Fruit fly (Drosophila melanogaster) whole organism: Measurements from ENCODE around the gene alpha-Est1.

Experiments used
- CG8478 ChIP-seq: fragments of >200 bp; optimal IDR thresholded peaks from 2 replicates; lab custom pipeline; 2018; ENCODE audit warnings: inconsistent platforms
- Dll ChIP-seq: fragments of >200 bp; optimal IDR thresholded peaks from 2 replicates; lab custom pipeline; 2017
- EcR ChIP-seq, 2 experiments: fragments of >200 bp; optimal IDR thresholded peaks; 2 replicates each; lab custom pipeline; 2017; ENCODE audit warnings: missing biosample characterization in 2 of 2, missing genetic modification characterization in 2 of 2, missing genetic modification reagents in 2 of 2
- pan ChIP-seq: fragments of >200 bp; optimal IDR thresholded peaks from 2 replicates; lab custom pipeline; 2017
- psq ChIP-seq: fragments of >200 bp; optimal IDR thresholded peaks from 2 replicates; lab custom pipeline; 2017
- usp ChIP-seq: fragments of >200 bp; optimal IDR thresholded peaks from 2 replicates; lab custom pipeline; 2017; ENCODE audit warnings: missing biosample characterization, missing genetic modification characterization, mixed read lengths

Gene alpha-Est1

dm6 chr3R:7548808-7549744 lies at the start of gene alpha-Est1:
Gene alpha-Est1, minus strand, starts transcription at chr3R:7549124.
- TF ChIP-seq pan: no peak
- TF ChIP-seq psq (lab: Kevin White, UChicago): no peak
- TF ChIP-seq CG8478 (lab: Kevin White, UChicago): no peak
- no peak for TF ChIP-seq usp (GFP tag; lab: Kevin White, UChicago)
- no peak for TF ChIP-seq Dll
- TF ChIP-seq EcR (GFP tag; optimal IDR thresholded peaks at IDR 0.05; lab: Kevin White, UChicago): no peak

- TF ChIP-seq EcR (GFP tag; optimal IDR thresholded peaks at IDR 0.05; lab: Kevin White, UChicago): no peak
These were observed 42.3 kb upstream of the alpha-Est1 start for dm6 chr3R:7591189-7591588.

DNA sequence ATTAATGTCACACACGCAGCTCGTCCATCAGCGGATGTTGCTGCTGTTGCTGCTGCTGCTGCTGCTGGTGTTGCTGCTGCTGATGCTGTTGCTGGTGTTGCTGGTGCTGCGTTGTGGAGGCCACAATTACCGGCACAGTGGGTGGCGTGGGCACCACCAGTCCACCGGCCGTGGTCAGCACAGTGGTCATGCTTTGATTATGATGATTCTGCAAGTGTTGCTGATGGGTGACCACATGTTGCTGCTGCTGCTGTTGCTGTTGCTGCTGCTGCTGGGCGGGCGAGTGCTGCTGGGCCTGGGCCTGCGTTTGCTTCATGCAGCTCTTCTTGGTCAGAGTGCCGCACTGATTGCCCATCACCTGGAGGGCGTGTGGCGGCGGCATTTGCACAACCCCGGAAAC lies 23.3 kb upstream of the alpha-Est1 start:
- TF ChIP-seq CG8478 (lab: Kevin White, UChicago) (no peak), pan (no peak), Dll (no peak), usp (GFP tag; lab: Kevin White, UChicago) (no peak), EcR (GFP tag; optimal IDR thresholded peaks at IDR 0.05; lab: Kevin White, UChicago) (no peak), psq (lab: Kevin White, UChicago) (no peak)

- no peak for TF ChIP-seq usp (GFP tag; lab: Kevin White, UChicago)
- TF ChIP-seq Dll: no peak
- no peak for TF ChIP-seq EcR (GFP tag; optimal IDR thresholded peaks at IDR 0.05; lab: Kevin White, UChicago)
- no peak for TF ChIP-seq psq (lab: Kevin White, UChicago)
- no peak for TF ChIP-seq pan
- no peak for TF ChIP-seq CG8478 (lab: Kevin White, UChicago)
These were observed 2.8 kb upstream of the alpha-Est1 start, which contains the start of gene CG45545 for dm6 chr3R:7551708-7552107. Gene CG45545, plus strand, starts transcription at chr3R:7552008.

- TF ChIP-seq EcR (GFP tag; optimal IDR thresholded peaks at IDR 0.05; lab: Kevin White, UChicago) (no peak), CG8478 (lab: Kevin White, UChicago) (no peak), Dll (no peak), pan (no peak), psq (lab: Kevin White, UChicago) (no peak), usp (GFP tag; lab: Kevin White, UChicago) (no peak)
These were observed 7.6 kb downstream of the alpha-Est1 start, which contains the start of the genes alpha-Est3 and alpha-Est2 for dm6 chr3R:7541145-7541860. Gene alpha-Est3, minus strand, starts transcription at chr3R:7541631. Gene alpha-Est2, plus strand, starts transcription at chr3R:7541810.

DNA sequence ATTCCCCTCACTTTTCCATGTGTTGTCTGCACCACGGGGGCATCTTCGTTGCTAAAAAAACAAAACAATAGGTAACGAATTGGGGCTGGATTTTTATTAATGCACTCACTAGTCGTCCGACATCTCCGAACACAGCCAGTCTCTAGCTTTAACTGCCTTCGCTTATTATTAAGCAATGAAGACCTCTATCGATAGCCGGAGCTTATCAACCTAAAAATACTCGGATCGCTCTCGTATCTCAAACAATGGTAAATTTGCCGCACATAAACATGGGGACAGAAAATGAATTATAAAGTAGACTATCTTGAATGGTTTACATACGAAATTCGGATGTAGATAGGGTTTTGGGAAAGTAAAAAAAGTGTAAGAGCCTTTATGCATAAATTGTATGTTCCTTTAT lies 10.5 kb downstream of the alpha-Est1 start, which contains the start of gene alpha-Est4:
Gene alpha-Est4 (minus strand): TSS at position 181 of the 400 bp plus-strand sequence.
- TF ChIP-seq usp (GFP tag; lab: Kevin White, UChicago): no peak

DNA sequence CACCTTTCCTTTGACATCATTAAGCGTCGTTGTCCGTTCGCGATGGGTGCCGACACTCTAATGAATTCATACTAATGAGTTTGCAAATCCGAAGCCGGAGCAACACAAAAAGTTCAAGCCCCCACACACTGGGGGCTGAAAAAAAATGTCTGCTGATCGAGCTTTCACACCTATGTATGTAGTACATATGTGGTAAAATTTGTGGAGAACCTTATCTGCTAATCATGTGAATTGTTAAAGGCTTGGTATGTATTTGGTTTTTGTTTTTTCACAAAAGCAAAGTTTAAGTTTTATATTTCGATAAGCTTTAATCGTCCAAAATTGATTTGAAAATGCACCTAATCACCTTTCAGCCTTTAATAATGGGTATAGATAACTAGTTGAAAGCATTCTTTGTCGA lies 12.6 kb downstream of the alpha-Est1 start, which contains the start of gene alpha-Est5:
Gene alpha-Est5 (minus strand): TSS at position 110 of the 400 bp plus-strand sequence.
- TF ChIP-seq psq (lab: Kevin White, UChicago) (no peak), EcR (GFP tag; optimal IDR thresholded peaks at IDR 0.05; lab: Kevin White, UChicago) (no peak), Dll (no peak), usp (GFP tag; lab: Kevin White, UChicago) (no peak), pan (no peak), CG8478 (lab: Kevin White, UChicago) (no peak)

dm6 chr3R:7535606-7536005 lies 13.3 kb downstream of the alpha-Est1 start:
- TF ChIP-seq pan (no peak), Dll (no peak), psq (lab: Kevin White, UChicago) (no peak), EcR (GFP tag; optimal IDR thresholded peaks at IDR 0.05; lab: Kevin White, UChicago) (no peak), usp (GFP tag; lab: Kevin White, UChicago) (no peak), CG8478 (lab: Kevin White, UChicago) (no peak)

- no peak for TF ChIP-seq EcR (GFP tag; optimal IDR thresholded peaks at IDR 0.05; lab: Kevin White, UChicago)
- TF ChIP-seq usp (GFP tag; lab: Kevin White, UChicago): no peak
- TF ChIP-seq psq (lab: Kevin White, UChicago): no peak
- TF ChIP-seq pan: no peak
- no peak for TF ChIP-seq CG8478 (lab: Kevin White, UChicago)
- no peak for TF ChIP-seq Dll
These were observed 18.6 kb downstream of the alpha-Est1 start, which contains the start of the genes Rtnl2 and alphaTub84D for dm6 chr3R:7530184-7530821. Gene Rtnl2, minus strand, starts transcription at chr3R:7530241. Gene alphaTub84D, plus strand, starts transcription at chr3R:7530753.

DNA sequence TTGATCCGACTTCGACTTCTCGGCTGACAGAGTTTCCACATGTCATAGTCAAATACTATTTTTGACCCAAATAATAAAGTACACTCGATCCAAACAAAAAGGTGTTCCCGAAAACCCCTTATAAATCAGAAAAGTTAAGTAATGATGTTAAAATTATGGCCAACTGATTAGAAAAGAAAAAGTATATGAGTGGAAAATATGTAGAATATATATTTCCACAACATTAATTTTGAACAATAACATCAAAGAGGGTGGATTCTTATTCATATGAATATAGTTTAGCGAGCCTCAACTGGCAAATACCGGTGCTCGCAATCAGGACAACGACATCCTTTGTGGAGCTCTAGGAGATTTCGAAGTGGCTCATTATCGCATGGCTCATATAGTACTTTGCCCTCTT lies 20.2 kb downstream of the alpha-Est1 start, which contains the start of gene alpha-Est6:
Gene alpha-Est6 (minus strand): TSS at position 101 of the 400 bp plus-strand sequence.
- no peak for TF ChIP-seq Dll
- no peak for TF ChIP-seq EcR (GFP tag; optimal IDR thresholded peaks at IDR 0.05; lab: Kevin White, UChicago)
- no peak for TF ChIP-seq pan
- no peak for TF ChIP-seq psq (lab: Kevin White, UChicago)
- no peak for TF ChIP-seq usp (GFP tag; lab: Kevin White, UChicago)
- no peak for TF ChIP-seq CG8478 (lab: Kevin White, UChicago)

dm6 chr3R:7524160-7524559 lies 24.8 kb downstream of the alpha-Est1 start:
- TF ChIP-seq usp (GFP tag; lab: Kevin White, UChicago) (no peak), Dll (no peak), CG8478 (lab: Kevin White, UChicago) (no peak), pan (no peak), EcR (GFP tag; optimal IDR thresholded peaks at IDR 0.05; lab: Kevin White, UChicago) (no peak), psq (lab: Kevin White, UChicago) (no peak)
